Worm (Caenorhabditis elegans) whole organism, L3 larva: ENCODE results near the gene cit-1.2.

Experiments
- ceh-9 ChIP-seq: sonication (generic microtip); optimal IDR thresholded peaks from 2 replicates; lab custom pipeline; 2018; ENCODE audit warnings: missing biosample characterization, missing genetic modification characterization
- lin-39 ChIP-seq: fragments of 150-350 bp; optimal IDR thresholded peaks from 2 replicates; lab custom pipeline; 2018; ENCODE audit warnings: missing biosample characterization, missing genetic modification reagents, missing genetic modification characterization

DNA sequence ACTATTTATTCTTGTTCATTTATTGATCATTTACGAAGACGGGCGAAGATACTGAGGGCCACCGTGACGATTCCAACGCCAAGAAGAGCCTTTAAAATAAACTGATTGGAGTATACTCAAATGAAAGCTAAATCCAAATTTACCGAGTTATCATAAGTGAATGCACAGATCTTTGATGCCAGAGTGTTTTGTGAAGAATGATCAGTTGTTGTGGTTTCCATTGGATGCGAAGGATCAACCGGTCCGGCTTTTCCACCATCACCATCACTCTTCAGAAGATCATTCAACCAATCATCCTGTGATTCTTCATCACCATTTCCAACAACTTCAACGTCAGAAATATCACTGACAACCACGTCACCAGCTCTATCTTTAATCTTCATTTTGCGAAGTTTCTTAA is 33.3 kb upstream of the cit-1.2 start:
- TF ChIP-seq lin-39: no peak
- no peak for TF ChIP-seq ceh-9 (tag; lab: Kevin White, UChicago)
